Worm (Caenorhabditis elegans): ENCODE results near the gene K09B11.4.

K09B11.4 gene

DNA sequence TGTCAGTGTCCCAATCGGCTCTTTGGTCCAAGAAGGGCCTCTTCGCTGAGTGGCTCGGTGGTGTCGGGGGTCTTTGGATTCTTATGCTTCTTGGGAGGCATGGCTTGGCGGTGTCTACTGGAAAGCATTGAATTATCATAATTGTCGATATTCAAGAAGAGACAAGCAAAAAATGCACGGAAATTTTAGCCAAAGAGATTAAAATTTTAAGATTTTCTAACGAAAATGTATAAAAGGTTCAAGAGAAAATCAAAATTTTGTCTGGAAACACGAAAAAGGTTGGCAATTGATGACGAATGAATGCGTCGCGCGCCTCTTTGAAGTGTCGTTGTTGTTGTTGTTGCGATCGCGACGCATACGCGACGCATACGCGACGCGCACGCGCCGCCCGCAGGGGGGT lies 31.5 kb downstream of the K09B11.4 start, which contains the start of gene Y38H8A.12:
Gene Y38H8A.12 (minus strand): TSS at position 101 of the 400 bp plus-strand sequence.
- no peak for TF ChIP-seq lin-40 (tag; optimal IDR thresholded peaks at IDR 0.05)
- TF ChIP-seq somi-1 (GFP tag; optimal IDR thresholded peaks at IDR 0.05), result no peak
- TF ChIP-seq B0035.1 (tag; optimal IDR thresholded peaks at IDR 0.05), result no peak
- TF ChIP-seq ccch-3 (GFP tag; optimal IDR thresholded peaks at IDR 0.05), result no peak
- TF ChIP-seq tlf-1 (GFP tag; optimal IDR thresholded peaks at IDR 0.05), result no peak
- TF ChIP-seq ceh-79 (tag; optimal IDR thresholded peaks at IDR 0.05), result no peak
- no peak for TF ChIP-seq sea-2 (GFP tag; IDR thresholded peaks at IDR 0.05)
- no peak for TF ChIP-seq F55B11.4 (tag; optimal IDR thresholded peaks at IDR 0.05; ENCODE audit: borderline replicate concordance, insufficient read depth)
- TF ChIP-seq xnd-1 (tag; optimal IDR thresholded peaks at IDR 0.05), result no peak
- TF ChIP-seq lin-35 (GFP tag; optimal IDR thresholded peaks at IDR 0.05), result no peak
- no peak for TF ChIP-seq ekl-4 (GFP tag; IDR thresholded peaks at IDR 0.05)
- TF ChIP-seq nfyb-1 (GFP tag; IDR thresholded peaks at IDR 0.05), result no peak
- TF ChIP-seq Y53F4B.3 (GFP tag; IDR thresholded peaks at IDR 0.05), result no peak
- TF ChIP-seq cebp-2 (GFP tag; IDR thresholded peaks at IDR 0.05), result no peak

DNA sequence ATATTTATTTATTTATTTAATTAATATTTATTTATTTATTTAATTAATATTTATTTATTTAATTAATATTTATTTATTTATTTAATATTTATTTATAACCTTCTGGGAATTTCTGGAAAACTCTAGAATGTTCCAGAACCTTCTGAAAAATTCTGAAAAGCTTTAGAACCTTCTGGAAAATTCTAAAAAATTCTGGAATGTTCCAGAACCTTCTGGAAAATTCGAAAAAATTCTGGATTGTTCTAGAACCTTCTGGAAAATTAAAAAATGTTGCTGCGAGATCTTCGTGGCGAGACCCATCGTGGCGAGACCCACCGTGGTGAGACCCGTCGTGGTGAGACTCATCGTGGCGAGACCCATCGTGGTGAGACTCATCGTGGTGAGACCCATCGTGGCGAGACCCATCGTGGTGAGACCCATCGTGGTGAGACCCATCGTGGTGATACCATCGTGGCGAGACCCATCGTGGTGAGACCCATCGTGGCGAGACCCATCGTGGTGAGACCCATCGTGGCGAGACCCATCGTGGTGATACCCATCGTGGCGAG lies 32.9 kb downstream of the K09B11.4 start:
- TF ChIP-seq F33H1.4 (GFP tag; IDR thresholded peaks at IDR 0.05) (peak; percentile 37), cebp-2 (GFP tag; IDR thresholded peaks at IDR 0.05) (peak; percentile 82; the same call in 1 of the 2 replicates), egrh-3 (GFP tag; IDR thresholded peaks at IDR 0.05) (peak; percentile 51; the same call in 1 of the 2 replicates), hsf-1 (GFP tag; IDR thresholded peaks at IDR 0.05) (peak; percentile 94)

DNA sequence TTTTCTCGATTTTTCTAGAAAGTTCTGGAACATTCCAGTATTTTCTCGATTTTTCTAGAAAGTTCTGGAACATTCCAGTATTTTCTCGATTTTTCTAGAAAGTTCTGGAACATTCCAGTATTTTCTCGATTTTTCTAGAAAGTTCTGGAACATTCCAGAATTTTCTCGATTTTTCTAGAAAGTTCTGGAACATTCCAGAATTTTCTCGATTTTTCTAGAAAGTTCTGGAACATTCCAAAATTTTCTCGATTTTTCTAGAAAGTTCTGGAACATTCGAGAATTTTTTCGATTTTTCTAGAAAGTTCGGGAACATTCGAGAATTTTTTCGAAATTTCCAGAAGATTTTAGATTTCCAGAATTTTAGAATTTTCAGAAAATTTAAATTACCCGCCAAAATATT lies 34.5 kb downstream of the K09B11.4 start:
- peak; percentile 99 for TF ChIP-seq hsf-1 (GFP tag; IDR thresholded peaks at IDR 0.05)
- TF ChIP-seq attf-6 (GFP tag; IDR thresholded peaks at IDR 0.05), result peak; percentile 89
- TF ChIP-seq nfya-2 (GFP tag; IDR thresholded peaks at IDR 0.05), result peak; percentile 88; the same call in 1 of the 2 replicates
- 0 out of 2 replicates have a peak, but pooled peaks have one; percentile 18 for TF ChIP-seq nfyb-1 (GFP tag; IDR thresholded peaks at IDR 0.05)
- TF ChIP-seq B0019.2 (GFP tag; conservative IDR thresholded peaks at IDR 0.05), result peak; percentile 67
- TF ChIP-seq rcor-1 (GFP tag; IDR thresholded peaks at IDR 0.05), result peak; percentile 85
- peak; percentile 8; the same call in 1 of the 2 replicates for TF ChIP-seq lag-1 (GFP tag; IDR thresholded peaks at IDR 0.05)
- TF ChIP-seq Y53G8AR.9 (GFP tag; conservative IDR thresholded peaks at IDR 0.05), result peak; percentile 88
- TF ChIP-seq F39B2.1 (GFP tag; IDR thresholded peaks at IDR 0.05), result peak; percentile 62; the same call in 1 of the 2 replicates
- TF ChIP-seq bed-1 (GFP tag; IDR thresholded peaks at IDR 0.05), result peak; percentile 89; the same call in 1 of the 2 replicates
- TF ChIP-seq Y56A3A.18 (GFP tag; IDR thresholded peaks at IDR 0.05), result 0 out of 2 replicates have a peak, but pooled peaks have one; percentile 58
- TF ChIP-seq aptf-3 (GFP tag; IDR thresholded peaks at IDR 0.05), result 0 out of 2 replicates have a peak, but pooled peaks have one; percentile 28
- peak; percentile 54; the same call in 1 of the 2 replicates for TF ChIP-seq pbrm-1 (GFP tag; IDR thresholded peaks at IDR 0.05)
- peak; percentile 78 for TF ChIP-seq dox-1 (GFP tag; IDR thresholded peaks at IDR 0.05)
- peak; percentile 67 for TF ChIP-seq Y53F4B.3 (GFP tag; IDR thresholded peaks at IDR 0.05)
- TF ChIP-seq ekl-4 (GFP tag; IDR thresholded peaks at IDR 0.05), result peak; percentile 64; the same call in 1 of the 2 replicates
- 0 out of 2 replicates have a peak, but pooled peaks have one; percentile 27 for TF ChIP-seq Y67H2A.10 (GFP tag; conservative IDR thresholded peaks at IDR 0.05)
- TF ChIP-seq madf-6 (GFP tag; IDR thresholded peaks at IDR 0.05), result peak; percentile 72
- 0 out of 2 replicates have a peak, but pooled peaks have one; percentile 13 for TF ChIP-seq ztf-25 (GFP tag; IDR thresholded peaks at IDR 0.05)
- peak; percentile 92 for TF ChIP-seq madf-3 (GFP tag; IDR thresholded peaks at IDR 0.05)
- TF ChIP-seq Y95B8A.8 (GFP tag; IDR thresholded peaks at IDR 0.05), result peak; percentile 54; the same call in 1 of the 2 replicates
- peak; percentile 97 for TF ChIP-seq ceh-58 (GFP tag; IDR thresholded peaks at IDR 0.05)
- peak; percentile 52; the same call in 1 of the 2 replicates for TF ChIP-seq egrh-3 (GFP tag; IDR thresholded peaks at IDR 0.05)
- peak; percentile 95 for TF ChIP-seq ceh-40 (GFP tag; IDR thresholded peaks at IDR 0.05)
- peak; percentile 66 for TF ChIP-seq D2030.7 (GFP tag; IDR thresholded peaks at IDR 0.05)
- peak; percentile 55; the same call in 1 of the 2 replicates for TF ChIP-seq ceh-100 (GFP tag; IDR thresholded peaks at IDR 0.05)
- TF ChIP-seq egl-18 (GFP tag; IDR thresholded peaks at IDR 0.05), result peak; percentile 64; the same call in 1 of the 2 replicates

Data from whole organism, young adult.